Worm (Caenorhabditis elegans) whole organism, mixed stage, embryonic: Measurements from ENCODE around the gene T18D3.1.

Source experiments
- ces-1 ChIP-seq: fragments of 150-350 bp; optimal IDR thresholded peaks from 2 replicates; lab custom pipeline; 2014; ENCODE audit warnings: missing biosample characterization, missing genetic modification reagents, missing genetic modification characterization
- elt-3 ChIP-seq: fragments of 150-350 bp; optimal IDR thresholded peaks from 2 replicates; lab custom pipeline; 2014; ENCODE audit warnings: missing biosample characterization, missing genetic modification characterization
- flh-1 ChIP-seq: fragments of 200-800 bp; sonication (Bioruptor generic); optimal IDR thresholded peaks from 2 replicates; lab custom pipeline; 2018; ENCODE audit warnings: mild to moderate bottlenecking, missing genetic modification characterization, moderate library complexity, missing compliant biosample characterization
- hlh-1 ChIP-seq: fragments of 150-350 bp; optimal IDR thresholded peaks from 2 replicates; lab custom pipeline; 2014; ENCODE audit warnings: missing biosample characterization, missing genetic modification reagents, missing genetic modification characterization
- lsy-2 ChIP-seq: fragments of 150-350 bp; optimal IDR thresholded peaks from 2 replicates; lab custom pipeline; 2014; ENCODE audit warnings: missing biosample characterization, missing genetic modification characterization
- mep-1 ChIP-seq: fragments of 150-350 bp; optimal IDR thresholded peaks from 2 replicates; lab custom pipeline; 2017; ENCODE audit warnings: missing biosample characterization, missing genetic modification reagents, missing genetic modification characterization, inconsistent platforms
- nhr-12 ChIP-seq: fragments of 150-350 bp; optimal IDR thresholded peaks from 2 replicates; lab custom pipeline; 2014; ENCODE audit warnings: missing biosample characterization, missing genetic modification characterization
- nhr-28 ChIP-seq: fragments of 150-350 bp; optimal IDR thresholded peaks from 2 replicates; lab custom pipeline; 2014; ENCODE audit warnings: missing biosample characterization, missing genetic modification characterization
- snpc-4 ChIP-seq: fragments of 150-350 bp; optimal IDR thresholded peaks from 2 replicates; lab custom pipeline; 2014; ENCODE audit warnings: missing biosample characterization, missing genetic modification characterization
- sptf-1 ChIP-seq: sonication (generic microtip); optimal IDR thresholded peaks from 2 replicates; lab custom pipeline; 2017; ENCODE audit warnings: mild to moderate bottlenecking, missing genetic modification characterization, moderate library complexity, missing compliant biosample characterization
- unc-120 ChIP-seq: sonication (generic microtip); optimal IDR thresholded peaks from 2 replicates; lab custom pipeline; 2017; ENCODE audit warnings: missing genetic modification characterization, missing compliant biosample characterization; ENCODE audit not compliant: poor library complexity, severe bottlenecking
- unc-39 ChIP-seq: fragments of 150-350 bp; optimal IDR thresholded peaks from 2 replicates; lab custom pipeline; 2014; ENCODE audit warnings: missing biosample characterization, missing genetic modification characterization
- unc-62 ChIP-seq: fragments of 150-350 bp; optimal IDR thresholded peaks from 2 replicates; lab custom pipeline; 2014; ENCODE audit warnings: missing biosample characterization, missing genetic modification reagents, missing genetic modification characterization
- ztf-11 ChIP-seq: fragments of 150-350 bp; optimal IDR thresholded peaks from 2 replicates; lab custom pipeline; 2014; ENCODE audit warnings: missing biosample characterization, missing genetic modification characterization

DNA sequence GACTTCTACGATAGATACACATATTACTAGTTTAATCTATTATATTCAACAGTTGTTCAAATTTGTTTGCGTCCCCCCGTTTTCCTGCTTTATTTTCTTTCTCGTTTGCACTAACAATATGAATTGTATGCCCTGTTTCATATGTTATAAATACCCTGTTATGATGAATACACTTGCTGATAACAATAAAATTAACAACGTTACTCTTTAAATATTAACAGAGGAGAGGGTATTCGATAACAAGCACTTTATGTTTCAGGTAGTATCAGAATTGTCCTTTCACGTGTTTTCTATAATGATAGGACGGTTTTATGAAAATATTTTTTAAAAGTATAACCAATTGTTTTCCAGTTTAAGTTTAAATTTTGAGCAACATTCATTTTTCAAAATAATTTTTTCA lies 23.9 kb downstream of the T18D3.1 start:
- TF ChIP-seq ztf-11 (tag; lab: Kevin White, UChicago) (no peak), mep-1 (tag; lab: Kevin White, UChicago) (no peak), hlh-1 (tag; lab: Kevin White, UChicago) (no peak), nhr-12 (tag; lab: Kevin White, UChicago) (no peak), unc-120 (tag; lab: Kevin White, UChicago) (no peak), ces-1 (no peak), unc-62 (GFP tag; lab: Kevin White, UChicago) (no peak), elt-3 (tag; lab: Kevin White, UChicago) (no peak), unc-39 (no peak), sptf-1 (tag; lab: Kevin White, UChicago) (no peak), nhr-28 (tag; lab: Kevin White, UChicago) (no peak), lsy-2 (tag; lab: Kevin White, UChicago) (no peak), snpc-4 (no peak), flh-1 (GFP tag; lab: Kevin White, UChicago) (no peak)
